Worm (Caenorhabditis elegans) whole organism, L4/young adult: ENCODE data around the gene K05G3.2.

Source experiments
- dao-5 ChIP-seq: sonication (generic microtip); optimal IDR thresholded peaks from 2 replicates; lab custom pipeline; 2016; ENCODE audit warnings: missing genotype, missing genetic modification characterization, moderate library complexity, missing compliant biosample characterization
- him-1 ChIP-seq: sonication (generic microtip); optimal IDR thresholded peaks from 2 replicates; lab custom pipeline; 2016; ENCODE audit warnings: missing genotype, missing genetic modification reagents, missing genetic modification characterization, missing compliant biosample characterization

DNA sequence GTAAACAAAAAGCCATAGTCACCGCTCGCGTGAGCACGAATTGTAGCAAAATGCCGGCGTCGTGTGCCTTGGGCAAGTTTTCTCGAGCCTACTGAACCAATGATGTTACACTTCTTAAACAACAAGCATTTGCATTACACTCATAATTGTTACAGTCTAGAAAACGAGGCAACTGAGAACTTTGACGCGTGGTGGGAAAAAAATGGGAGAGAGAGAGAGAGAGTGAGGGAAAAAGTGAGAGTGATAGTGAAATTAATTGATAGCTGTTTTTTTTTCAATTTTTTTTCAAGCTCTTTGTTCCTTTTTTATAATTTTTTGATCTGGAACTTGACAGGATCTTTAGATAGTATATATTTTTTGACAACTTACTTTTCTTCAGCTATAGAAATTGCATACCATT, 40.5 kb downstream of the K05G3.2 start:
- TF ChIP-seq him-1 (tag; lab: Kevin White, UChicago): no peak
- no peak for TF ChIP-seq dao-5
